Fruit fly (Drosophila melanogaster) whole organism, embryonic: ENCODE data around the gene Zir.
A peak's percentile ranks its signal among the peaks of the same experiment; 100 is the strongest.

ENCODE experiments used
- Asciz ChIP-seq: fragments of 200-800 bp; sonication (Bioruptor generic); optimal IDR thresholded peaks from 2 replicates; lab custom pipeline; 2017; ENCODE audit warnings: missing biosample characterization, mild to moderate bottlenecking, missing genetic modification characterization, missing genetic modification reagents
- CG10321 ChIP-seq: fragments of 200-800 bp; sonication (Bioruptor generic); IDR thresholded peaks from 2 replicates; pipeline ENCODE4 v1.3.6; 2022; ENCODE audit warnings: missing biosample characterization, missing genetic modification characterization
- CG10543 ChIP-seq: fragments of 200-800 bp; sonication (Bioruptor generic); optimal IDR thresholded peaks from 3 replicates; lab custom pipeline; 2017; ENCODE audit warnings: missing biosample characterization, mild to moderate bottlenecking, missing genetic modification characterization, moderate library complexity
- CG11696 ChIP-seq: fragments of 200-800 bp; sonication (Bioruptor generic); IDR thresholded peaks from 2 replicates; pipeline ENCODE4 v1.3.6; 2022; ENCODE audit warnings: missing biosample characterization, missing genetic modification characterization
- CG13894 ChIP-seq: fragments of 200-800 bp; sonication (Bioruptor generic); optimal IDR thresholded peaks from 3 replicates; lab custom pipeline; 2018; ENCODE audit warnings: missing biosample characterization, mild to moderate bottlenecking, missing genetic modification characterization, moderate library complexity
- CG15011 ChIP-seq: fragments of 200-800 bp; sonication (Bioruptor generic); optimal IDR thresholded peaks from 3 replicates; lab custom pipeline; 2018; ENCODE audit warnings: missing biosample characterization, mild to moderate bottlenecking, missing genetic modification characterization
- CG1603 ChIP-seq: fragments of 200-800 bp; sonication (Bioruptor generic); optimal IDR thresholded peaks from 2 replicates; lab custom pipeline; 2019; ENCODE audit warnings: missing biosample characterization, mild to moderate bottlenecking, missing genetic modification characterization, moderate library complexity
- CG16815 ChIP-seq: fragments of 200-800 bp; sonication (Bioruptor generic); optimal IDR thresholded peaks from 3 replicates; lab custom pipeline; 2017; ENCODE audit warnings: missing biosample characterization, mild to moderate bottlenecking, missing genetic modification characterization
- CG17186 ChIP-seq: fragments of 200-800 bp; sonication (Bioruptor generic); optimal IDR thresholded peaks from 3 replicates; lab custom pipeline; 2017; ENCODE audit warnings: missing biosample characterization, missing genetic modification reagents, missing genetic modification characterization
- CG17359 ChIP-seq: fragments of 200-800 bp; sonication (Bioruptor generic); optimal IDR thresholded peaks from 3 replicates; lab custom pipeline; 2018; ENCODE audit warnings: missing biosample characterization, mild to moderate bottlenecking, missing genetic modification characterization, moderate library complexity
- CG17829 ChIP-seq: fragments of 200-800 bp; optimal IDR thresholded peaks from 2 replicates; lab custom pipeline; 2019; ENCODE audit warnings: missing biosample characterization, mild to moderate bottlenecking, missing genetic modification characterization, moderate library complexity
- CG18011 ChIP-seq: fragments of 200-800 bp; sonication (Bioruptor generic); optimal IDR thresholded peaks from 2 replicates; lab custom pipeline; 2017; ENCODE audit warnings: missing biosample characterization, missing genetic modification characterization, mild to moderate bottlenecking, moderate library complexity, missing genotype
- CG2889 ChIP-seq: fragments of 200-800 bp; sonication (Bioruptor generic); IDR thresholded peaks from 3 replicates; pipeline ENCODE4 v1.3.6; 2022; ENCODE audit warnings: missing biosample characterization, missing genetic modification characterization
- CG31388 ChIP-seq: fragments of 200-800 bp; sonication (Bioruptor generic); optimal IDR thresholded peaks from 2 replicates; lab custom pipeline; 2016; ENCODE audit warnings: missing biosample characterization, missing genetic modification characterization
- CG32772 ChIP-seq: fragments of 200-800 bp; sonication (Bioruptor generic); IDR thresholded peaks from 2 replicates; pipeline ENCODE4 v1.3.6; 2022; ENCODE audit warnings: missing biosample characterization, missing genetic modification characterization
- CG33213 ChIP-seq: fragments of 200-800 bp; sonication (Bioruptor generic); optimal IDR thresholded peaks from 3 replicates; lab custom pipeline; 2016; ENCODE audit warnings: missing biosample characterization, missing genetic modification characterization
- CG4707 ChIP-seq: fragments of 200-800 bp; sonication (Bioruptor generic); optimal IDR thresholded peaks from 2 replicates; lab custom pipeline; 2018; ENCODE audit warnings: missing biosample characterization, mild to moderate bottlenecking, missing genetic modification characterization, moderate library complexity
- CG4854 ChIP-seq: fragments of 200-800 bp; sonication (Bioruptor generic); optimal IDR thresholded peaks from 2 replicates; lab custom pipeline; 2016; ENCODE audit warnings: missing biosample characterization, missing genetic modification characterization, inconsistent platforms
- CG5180 ChIP-seq: fragments of 200-800 bp; sonication (Bioruptor generic); optimal IDR thresholded peaks from 3 replicates; lab custom pipeline; 2017; ENCODE audit warnings: missing biosample characterization, missing genetic modification characterization, mild to moderate bottlenecking, moderate library complexity, missing genetic modification reagents
- CG6791 ChIP-seq: fragments of 200-800 bp; sonication (Bioruptor generic); IDR thresholded peaks from 3 replicates; pipeline ENCODE4 v1.3.6; 2022; ENCODE audit warnings: missing biosample characterization, missing genetic modification characterization; ENCODE audit not compliant: partially characterized antibody
- CG8765 ChIP-seq: fragments of 200-800 bp; sonication (Bioruptor generic); IDR thresholded peaks from 2 replicates; pipeline ENCODE4 v1.3.6; 2022; ENCODE audit warnings: missing biosample characterization, missing genetic modification characterization
- CG9215 ChIP-seq: fragments of 200-800 bp; sonication (Bioruptor generic); IDR thresholded peaks from 2 replicates; pipeline ENCODE4 v1.3.6; 2022; ENCODE audit warnings: missing biosample characterization, missing genetic modification characterization
- D19B ChIP-seq: fragments of 200-800 bp; sonication (Bioruptor generic); optimal IDR thresholded peaks from 2 replicates; lab custom pipeline; 2017; ENCODE audit warnings: missing biosample characterization, mild to moderate bottlenecking, missing genetic modification characterization
- Hmr ChIP-seq: fragments of 200-800 bp; sonication (Bioruptor generic); optimal IDR thresholded peaks from 3 replicates; lab custom pipeline; 2017; ENCODE audit warnings: mild to moderate bottlenecking, missing biosample characterization, missing genetic modification reagents, missing genetic modification characterization
- Hr3 ChIP-seq: fragments of 200-800 bp; sonication (Bioruptor generic); optimal IDR thresholded peaks from 3 replicates; lab custom pipeline; 2016; ENCODE audit warnings: missing biosample characterization, missing genetic modification characterization
- Hsf ChIP-seq: fragments of 200-800 bp; sonication (Bioruptor generic); optimal IDR thresholded peaks from 3 replicates; lab custom pipeline; 2016; ENCODE audit warnings: missing biosample characterization, missing genetic modification characterization
- Mrtf ChIP-seq: fragments of 200-800 bp; sonication (Bioruptor generic); IDR thresholded peaks from 3 replicates; pipeline ENCODE4 v1.3.6; 2022; ENCODE audit warnings: missing biosample characterization, missing genetic modification characterization
- Rx ChIP-seq: fragments of 200-800 bp; sonication (Bioruptor generic); IDR thresholded peaks from 2 replicates; pipeline ENCODE4 v1.3.6; 2022; ENCODE audit warnings: missing biosample characterization, missing genetic modification characterization
- Side ChIP-seq: fragments of 200-800 bp; sonication (Bioruptor generic); optimal IDR thresholded peaks from 2 replicates; lab custom pipeline; 2016; ENCODE audit warnings: missing biosample characterization, missing genetic modification characterization
- Trl ChIP-seq, 3 experiments: fragments of >200 bp in 2 of 3; fragments of 200-800 bp in 1 of 3; sonication (Bioruptor generic) in 1 of 3; optimal IDR thresholded peaks; 2 replicates in 1 of 3; 3 replicates in 2 of 3; lab custom pipeline; 2016 to 2017; ENCODE audit warnings: missing biosample characterization in 1 of 3, missing genetic modification characterization in 1 of 3
- YL-1 ChIP-seq: fragments of 200-800 bp; sonication (Bioruptor generic); optimal IDR thresholded peaks from 3 replicates; lab custom pipeline; 2017; ENCODE audit warnings: missing biosample characterization, mild to moderate bottlenecking, missing genetic modification characterization
- bcd ChIP-seq: fragments of 200-800 bp; sonication (Bioruptor generic); optimal IDR thresholded peaks from 2 replicates; lab custom pipeline; 2017; ENCODE audit warnings: missing biosample characterization, mild to moderate bottlenecking, missing genetic modification characterization
- chinmo ChIP-seq: fragments of 200-800 bp; sonication (Bioruptor generic); IDR thresholded peaks from 4 replicates; pipeline ENCODE4 v1.3.6; 2022; ENCODE audit warnings: missing biosample characterization, missing genetic modification characterization; ENCODE audit not compliant: partially characterized antibody
- chn ChIP-seq: fragments of 200-800 bp; sonication (Bioruptor generic); optimal IDR thresholded peaks from 2 replicates; lab custom pipeline; 2016; ENCODE audit warnings: missing biosample characterization, missing genetic modification characterization
- crc ChIP-seq: fragments of 200-800 bp; sonication (Bioruptor generic); optimal IDR thresholded peaks from 2 replicates; lab custom pipeline; 2016; ENCODE audit warnings: missing biosample characterization, missing genetic modification characterization
- emc ChIP-seq: fragments of 200-800 bp; sonication (Bioruptor generic); optimal IDR thresholded peaks from 2 replicates; lab custom pipeline; 2016; ENCODE audit warnings: missing biosample characterization, missing genetic modification characterization
- fd102C ChIP-seq: fragments of 200-800 bp; sonication (Bioruptor generic); optimal IDR thresholded peaks from 2 replicates; lab custom pipeline; 2018; ENCODE audit warnings: missing biosample characterization, mild to moderate bottlenecking, missing genetic modification characterization, moderate library complexity
- fd96Cb ChIP-seq: fragments of 200-800 bp; sonication (Bioruptor generic); optimal IDR thresholded peaks from 2 replicates; lab custom pipeline; 2018; ENCODE audit warnings: missing biosample characterization, mild to moderate bottlenecking, missing genetic modification characterization, moderate library complexity
- gsb-n ChIP-seq: fragments of 200-800 bp; sonication (Bioruptor generic); optimal IDR thresholded peaks from 3 replicates; lab custom pipeline; 2018; ENCODE audit warnings: missing biosample characterization, mild to moderate bottlenecking, missing genetic modification characterization
- h ChIP-seq: fragments of >200 bp; optimal IDR thresholded peaks from 2 replicates; lab custom pipeline; 2017
- jing ChIP-seq: fragments of 200-800 bp; sonication (Bioruptor generic); optimal IDR thresholded peaks from 2 replicates; lab custom pipeline; 2018; ENCODE audit warnings: missing biosample characterization, mild to moderate bottlenecking, missing genetic modification characterization
- jumu ChIP-seq: fragments of 200-800 bp; sonication (Bioruptor generic); optimal IDR thresholded peaks from 3 replicates; lab custom pipeline; 2016; ENCODE audit warnings: missing biosample characterization, missing genetic modification characterization
- lilli ChIP-seq: fragments of 200-800 bp; sonication (Bioruptor generic); optimal IDR thresholded peaks from 3 replicates; lab custom pipeline; 2016; ENCODE audit warnings: missing biosample characterization, missing genetic modification characterization
- luna ChIP-seq: fragments of 200-800 bp; sonication (Bioruptor generic); optimal IDR thresholded peaks from 2 replicates; lab custom pipeline; 2016; ENCODE audit warnings: missing biosample characterization, missing genetic modification characterization
- pum ChIP-seq: fragments of 200-800 bp; sonication (Bioruptor generic); optimal IDR thresholded peaks from 2 replicates; lab custom pipeline; 2016; ENCODE audit warnings: missing biosample characterization, missing genetic modification characterization
- ro ChIP-seq: fragments of 200-800 bp; sonication (Bioruptor generic); IDR thresholded peaks from 2 replicates; pipeline ENCODE4 v1.3.6; 2022; ENCODE audit warnings: missing biosample characterization, missing genetic modification characterization
- row ChIP-seq: fragments of 200-800 bp; sonication (Bioruptor generic); IDR thresholded peaks from 3 replicates; pipeline ENCODE4 v1.3.6; 2022; ENCODE audit warnings: missing biosample characterization, missing genetic modification characterization
- sd ChIP-seq: fragments of 200-800 bp; sonication (Bioruptor generic); optimal IDR thresholded peaks from 3 replicates; lab custom pipeline; 2018; ENCODE audit warnings: missing biosample characterization, mild to moderate bottlenecking, missing genetic modification characterization, moderate library complexity
- sisA ChIP-seq: fragments of 200-800 bp; sonication (Bioruptor generic); IDR thresholded peaks from 2 replicates; pipeline ENCODE4 v1.3.6; 2022; ENCODE audit warnings: missing biosample characterization, missing genetic modification characterization
- zen ChIP-seq: fragments of 200-800 bp; sonication (Bioruptor generic); optimal IDR thresholded peaks from 3 replicates; lab custom pipeline; 2018; ENCODE audit warnings: missing biosample characterization, mild to moderate bottlenecking, missing genetic modification characterization, moderate library complexity

Gene Zir

DNA sequence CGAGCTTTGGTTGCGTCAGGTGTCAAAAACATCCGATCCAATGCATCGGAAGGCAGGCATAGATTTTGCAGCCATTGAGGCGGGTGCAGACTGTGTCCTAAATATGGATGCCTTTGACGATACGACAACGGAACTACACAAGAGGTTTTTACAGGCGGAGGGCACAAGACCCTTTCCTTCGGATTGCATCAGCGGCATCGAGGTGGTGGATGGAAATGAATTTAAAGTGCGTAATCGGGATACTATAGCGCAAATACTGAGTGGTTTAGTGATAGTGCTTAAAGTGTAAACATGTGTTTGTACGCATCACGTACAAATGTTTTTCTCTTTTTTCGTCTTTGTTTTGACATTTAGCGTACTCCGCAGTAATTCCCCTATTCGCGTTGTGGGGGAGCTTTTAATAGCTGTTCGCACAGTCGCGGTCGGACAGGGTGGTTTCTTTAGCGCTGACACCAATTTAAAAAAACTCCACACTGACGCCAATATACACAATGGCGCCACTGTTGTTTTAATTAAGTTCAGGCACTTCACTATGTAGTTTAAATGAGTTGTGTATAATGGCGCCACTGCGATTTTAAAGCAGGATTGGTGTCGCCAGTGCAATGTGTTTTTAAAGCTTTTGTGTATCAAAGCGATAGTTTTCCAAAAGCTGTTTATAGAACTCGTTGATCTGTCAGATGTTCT, 21.6 kb upstream of the Zir start (continued):
- no peak for TF ChIP-seq crc (GFP tag; lab: Kevin White, UChicago)
- TF ChIP-seq D19B (GFP tag; lab: Kevin White, UChicago) = no peak
- TF ChIP-seq Trl (optimal IDR thresholded peaks at IDR 0.05; lab: Kevin White, UChicago) = no peak
- peak; percentile 40 for TF ChIP-seq Trl (GFP tag; optimal IDR thresholded peaks at IDR 0.05; lab: Kevin White, UChicago)
- TF ChIP-seq h (lab: Kevin White, UChicago) = no peak
- TF ChIP-seq gsb-n (tag; lab: Kevin White, UChicago) = no peak
- peak; percentile 18 for TF ChIP-seq Hsf (GFP tag; lab: Kevin White, UChicago)
- TF ChIP-seq sisA = no peak
- TF ChIP-seq CG8765 (GFP tag; lab: Robert Waterston, UW) = no peak
- TF ChIP-seq Hr3 = peak; percentile 55
- TF ChIP-seq luna = no peak
- TF ChIP-seq CG32772 (GFP tag; lab: Robert Waterston, UW) = no peak
- TF ChIP-seq CG6791 (GFP tag; lab: Robert Waterston, UW) = no peak; the same call in 2 of the 3 replicates
- TF ChIP-seq jing (GFP tag; lab: Kevin White, UChicago) = no peak
- peak; percentile 30 for TF ChIP-seq CG4854 (GFP tag; lab: Kevin White, UChicago)
- TF ChIP-seq CG13894 (tag; lab: Kevin White, UChicago) = peak; percentile 91
- no peak for TF ChIP-seq zen
- TF ChIP-seq lilli = peak; percentile 71
- TF ChIP-seq CG4707 (GFP tag; lab: Kevin White, UChicago) = no peak
- TF ChIP-seq Mrtf (GFP tag; lab: Robert Waterston, UW) = peak; percentile 64; the same call in 2 of the 3 replicates
- TF ChIP-seq CG10321 = 0 out of 2 replicates have a peak, but pooled peaks have one; percentile 31
- no peak for TF ChIP-seq YL-1 (GFP tag; lab: Kevin White, UChicago)
- TF ChIP-seq jumu (GFP tag; lab: Kevin White, UChicago) = no peak
- no peak for TF ChIP-seq Side
- TF ChIP-seq CG18011 (GFP tag; lab: Kevin White, UChicago) = no peak
- TF ChIP-seq CG2889 (GFP tag; lab: Robert Waterston, UW) = no peak
- TF ChIP-seq bcd (GFP tag; lab: Kevin White, UChicago) = peak; percentile 26
- TF ChIP-seq CG17829 (tag; lab: Kevin White, UChicago) = no peak
- TF ChIP-seq CG1603 = peak; percentile 58
- peak; percentile 70 for TF ChIP-seq Hmr
- TF ChIP-seq CG17359 (tag; lab: Kevin White, UChicago) = peak; percentile 36
- TF ChIP-seq chn (GFP tag; lab: Kevin White, UChicago) = peak; percentile 56
- no peak for TF ChIP-seq CG11696 (GFP tag; lab: Robert Waterston, UW)
- no peak for TF ChIP-seq ro (GFP tag; lab: Robert Waterston, UW)
- peak; percentile 49 for TF ChIP-seq sd
- no peak for TF ChIP-seq CG10543 (GFP tag; lab: Kevin White, UChicago)
- TF ChIP-seq CG17186 (GFP tag; lab: Kevin White, UChicago) = no peak
- no peak for TF ChIP-seq fd102C
- peak; percentile 72 for TF ChIP-seq CG33213 (GFP tag; lab: Kevin White, UChicago)
- no peak for TF ChIP-seq CG9215 (GFP tag; lab: Robert Waterston, UW)
- peak; percentile 24 for TF ChIP-seq Asciz (GFP tag; lab: Kevin White, UChicago)
- TF ChIP-seq emc (GFP tag; lab: Kevin White, UChicago) = no peak
- no peak for TF ChIP-seq CG5180
- TF ChIP-seq row = no peak; the same call in 2 of the 3 replicates
- TF ChIP-seq fd96Cb (tag; lab: Kevin White, UChicago) = no peak
- TF ChIP-seq Rx (GFP tag; lab: Robert Waterston, UW) = peak; percentile 39; the same call in 1 of the 2 replicates
- TF ChIP-seq pum (GFP tag; lab: Kevin White, UChicago) = peak; percentile 18
- no peak for TF ChIP-seq CG16815 (GFP tag; lab: Kevin White, UChicago)
- no peak for TF ChIP-seq CG15011
- TF ChIP-seq chinmo = peak; percentile 90; the same call in 3 of the 4 replicates
- TF ChIP-seq CG31388 (GFP tag; lab: Kevin White, UChicago) = no peak
